Worm (Caenorhabditis elegans): Measurements from ENCODE around the gene C04B4.5.

DNA sequence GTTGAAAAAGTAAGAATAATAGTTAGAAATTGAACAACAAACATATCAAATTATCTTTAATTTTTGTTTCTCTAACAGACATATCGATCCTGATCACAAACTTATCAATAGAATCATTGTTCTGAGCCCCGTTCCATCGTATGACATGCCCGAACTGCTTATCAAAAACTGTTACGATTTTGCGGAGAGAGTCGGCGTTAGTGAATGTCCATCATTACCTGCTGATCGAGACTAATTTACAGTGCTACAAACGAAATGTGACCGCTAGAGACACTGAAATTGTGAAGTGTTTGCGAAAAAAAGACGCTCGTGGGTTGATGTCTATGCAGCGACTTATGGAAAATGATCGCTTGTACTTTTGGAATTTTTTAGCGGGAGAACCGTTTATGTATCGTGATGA lies 45.3 kb downstream of the C04B4.5 start:
- no peak for TF ChIP-seq lin-39 (tag; optimal IDR thresholded peaks at IDR 0.05)
- TF ChIP-seq nhr-76 (tag; optimal IDR thresholded peaks at IDR 0.05), result no peak
- TF ChIP-seq ceh-82 (tag; optimal IDR thresholded peaks at IDR 0.05), result no peak
- TF ChIP-seq ztf-4 (tag; optimal IDR thresholded peaks at IDR 0.05), result no peak
- TF ChIP-seq nhr-11 (tag; optimal IDR thresholded peaks at IDR 0.05), result no peak
- no peak for TF ChIP-seq snpc-4 (tag; optimal IDR thresholded peaks at IDR 0.05)
- TF ChIP-seq jun-1 (tag; optimal IDR thresholded peaks at IDR 0.05), result no peak
- TF ChIP-seq lin-15B (tag; optimal IDR thresholded peaks at IDR 0.05), result no peak
- TF ChIP-seq unc-39 (tag; optimal IDR thresholded peaks at IDR 0.05), result no peak
- no peak for TF ChIP-seq nhr-12 (tag; optimal IDR thresholded peaks at IDR 0.05)
